Worm (Caenorhabditis elegans): ENCODE results near the gene bcc-1.
A peak's percentile ranks its signal among the peaks of the same experiment; 100 is the strongest.

bcc-1 gene

ce11 chrIV:11105724-11106123 lies 13.4 kb upstream of the bcc-1 start, which contains the start of gene srlf-24:
Gene srlf-24 (minus strand): TSS chrIV:11105824.
- no peak for TF ChIP-seq him-1 (tag; optimal IDR thresholded peaks at IDR 0.05)
- no peak for TF ChIP-seq dao-5 (tag; optimal IDR thresholded peaks at IDR 0.05)
- no peak for TF ChIP-seq W03F9.2 (tag; optimal IDR thresholded peaks at IDR 0.05)

- TF ChIP-seq him-1 (tag; optimal IDR thresholded peaks at IDR 0.05) (no peak), W03F9.2 (tag; optimal IDR thresholded peaks at IDR 0.05) (no peak), dao-5 (tag; optimal IDR thresholded peaks at IDR 0.05) (no peak)
Observed at ce11 chrIV:11103501-11103900, 11.1 kb upstream of the bcc-1 start.

ce11 chrIV:11102608-11103007 lies 10.3 kb upstream of the bcc-1 start, which contains the start of gene srlf-17:
Gene srlf-17 (minus strand): TSS chrIV:11102708.
- TF ChIP-seq him-1 (tag; optimal IDR thresholded peaks at IDR 0.05) (no peak), W03F9.2 (tag; optimal IDR thresholded peaks at IDR 0.05) (no peak), dao-5 (tag; optimal IDR thresholded peaks at IDR 0.05) (no peak)

ce11 chrIV:11101383-11101782 lies 9.0 kb upstream of the bcc-1 start, which contains the start of gene srlf-18:
Gene srlf-18 (minus strand): TSS chrIV:11101483.
- TF ChIP-seq him-1 (tag; optimal IDR thresholded peaks at IDR 0.05) = no peak
- no peak for TF ChIP-seq W03F9.2 (tag; optimal IDR thresholded peaks at IDR 0.05)
- no peak for TF ChIP-seq dao-5 (tag; optimal IDR thresholded peaks at IDR 0.05)

ce11 chrIV:11100271-11100670 lies 7.9 kb upstream of the bcc-1 start, which contains the start of gene str-3:
Gene str-3 (minus strand): TSS chrIV:11100371.
- TF ChIP-seq dao-5 (tag; optimal IDR thresholded peaks at IDR 0.05) (no peak), W03F9.2 (tag; optimal IDR thresholded peaks at IDR 0.05) (no peak), him-1 (tag; optimal IDR thresholded peaks at IDR 0.05) (no peak)

- TF ChIP-seq dao-5 (tag; optimal IDR thresholded peaks at IDR 0.05) = no peak
- no peak for TF ChIP-seq W03F9.2 (tag; optimal IDR thresholded peaks at IDR 0.05)
- no peak for TF ChIP-seq him-1 (tag; optimal IDR thresholded peaks at IDR 0.05)
Observed at ce11 chrIV:11097795-11098194, 5.4 kb upstream of the bcc-1 start, which contains the start of gene M7.12. Gene M7.12 (minus strand): TSS chrIV:11097982.

ce11 chrIV:11094974-11095373 lies 2.6 kb upstream of the bcc-1 start, which contains the start of gene M7.8:
Gene M7.8 (minus strand): TSS chrIV:11095085.
- no peak for TF ChIP-seq W03F9.2 (tag; optimal IDR thresholded peaks at IDR 0.05)
- no peak for TF ChIP-seq dao-5 (tag; optimal IDR thresholded peaks at IDR 0.05)
- TF ChIP-seq him-1 (tag; optimal IDR thresholded peaks at IDR 0.05) = no peak

ce11 chrIV:11094052-11094451 lies 1.7 kb upstream of the bcc-1 start:
- TF ChIP-seq him-1 (tag; optimal IDR thresholded peaks at IDR 0.05) = no peak
- no peak for TF ChIP-seq dao-5 (tag; optimal IDR thresholded peaks at IDR 0.05)
- TF ChIP-seq W03F9.2 (tag; optimal IDR thresholded peaks at IDR 0.05) = no peak

ce11 chrIV:11089527-11089926 lies 2.8 kb downstream of the bcc-1 start, which contains the start of gene M7.7:
Gene M7.7 (plus strand): TSS chrIV:11089827.
- TF ChIP-seq him-1 (tag; optimal IDR thresholded peaks at IDR 0.05) = no peak
- TF ChIP-seq W03F9.2 (tag; optimal IDR thresholded peaks at IDR 0.05) = no peak
- TF ChIP-seq dao-5 (tag; optimal IDR thresholded peaks at IDR 0.05) = no peak

- no peak for TF ChIP-seq him-1 (tag; optimal IDR thresholded peaks at IDR 0.05)
Observed at ce11 chrIV:11083609-11084008, 8.7 kb downstream of the bcc-1 start, which contains the start of gene klc-1. Gene klc-1 (plus strand): TSS chrIV:11083735.

- TF ChIP-seq him-1 (tag; optimal IDR thresholded peaks at IDR 0.05) (peak; percentile 90), dao-5 (tag; optimal IDR thresholded peaks at IDR 0.05) (peak; percentile 52), W03F9.2 (tag; optimal IDR thresholded peaks at IDR 0.05) (peak; percentile 70)
Observed at ce11 chrIV:11082789-11083235, 9.5 kb downstream of the bcc-1 start.

- no peak for TF ChIP-seq dao-5 (tag; optimal IDR thresholded peaks at IDR 0.05)
- TF ChIP-seq him-1 (tag; optimal IDR thresholded peaks at IDR 0.05) = no peak
- TF ChIP-seq W03F9.2 (tag; optimal IDR thresholded peaks at IDR 0.05) = no peak
Observed at ce11 chrIV:11082153-11082552, 10.2 kb downstream of the bcc-1 start, which contains the start of gene let-70. Gene let-70 (minus strand): TSS chrIV:11082253.

- TF ChIP-seq him-1 (tag; optimal IDR thresholded peaks at IDR 0.05) (no peak), dao-5 (tag; optimal IDR thresholded peaks at IDR 0.05) (no peak), W03F9.2 (tag; optimal IDR thresholded peaks at IDR 0.05) (no peak)
Observed at ce11 chrIV:11080823-11081285, 11.5 kb downstream of the bcc-1 start, which contains the start of gene atg-7. Gene atg-7 (minus strand): TSS chrIV:11081055.

ce11 chrIV:11078482-11078881 lies 13.9 kb downstream of the bcc-1 start, which contains the start of gene Y5F2A.4:
Gene Y5F2A.4 (minus strand): TSS chrIV:11078582.
- TF ChIP-seq dao-5 (tag; optimal IDR thresholded peaks at IDR 0.05) (no peak), him-1 (tag; optimal IDR thresholded peaks at IDR 0.05) (no peak), W03F9.2 (tag; optimal IDR thresholded peaks at IDR 0.05) (no peak)

ce11 chrIV:11068314-11068713 lies 24.0 kb downstream of the bcc-1 start:
- TF ChIP-seq W03F9.2 (tag; optimal IDR thresholded peaks at IDR 0.05) (no peak), him-1 (tag; optimal IDR thresholded peaks at IDR 0.05) (no peak), dao-5 (tag; optimal IDR thresholded peaks at IDR 0.05) (no peak)
